Fruit fly (Drosophila melanogaster): ENCODE measurements around the gene CG32192.

The CG32192 gene

DNA sequence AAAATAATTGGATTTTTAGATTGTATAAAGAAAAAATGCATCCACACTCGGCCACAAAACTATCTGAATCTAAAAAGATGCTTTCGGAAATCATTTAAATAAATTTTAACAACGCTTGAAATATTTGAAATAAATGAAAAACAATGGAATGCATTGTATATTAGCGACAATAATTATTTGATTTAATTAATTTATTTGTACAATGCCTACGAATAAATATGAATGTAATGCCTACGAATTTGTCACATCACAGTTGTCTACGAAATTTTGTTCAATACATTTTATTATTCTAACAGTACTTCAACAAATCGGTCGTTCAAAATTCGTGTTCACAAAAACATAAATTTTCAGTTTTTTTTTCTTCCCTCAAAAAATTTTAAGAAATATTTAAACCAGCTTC, at the start of gene CG32192:
Gene CG32192 (plus strand): TSS at position 301 of the 400 bp plus-strand sequence.
- TF ChIP-seq psq (optimal IDR thresholded peaks at IDR 0.05) (no peak), Dll (optimal IDR thresholded peaks at IDR 0.05) (no peak), EcR (GFP tag; optimal IDR thresholded peaks at IDR 0.05) (no peak), CG8478 (optimal IDR thresholded peaks at IDR 0.05) (no peak), usp (GFP tag; optimal IDR thresholded peaks at IDR 0.05) (no peak), pan (optimal IDR thresholded peaks at IDR 0.05) (no peak)

DNA sequence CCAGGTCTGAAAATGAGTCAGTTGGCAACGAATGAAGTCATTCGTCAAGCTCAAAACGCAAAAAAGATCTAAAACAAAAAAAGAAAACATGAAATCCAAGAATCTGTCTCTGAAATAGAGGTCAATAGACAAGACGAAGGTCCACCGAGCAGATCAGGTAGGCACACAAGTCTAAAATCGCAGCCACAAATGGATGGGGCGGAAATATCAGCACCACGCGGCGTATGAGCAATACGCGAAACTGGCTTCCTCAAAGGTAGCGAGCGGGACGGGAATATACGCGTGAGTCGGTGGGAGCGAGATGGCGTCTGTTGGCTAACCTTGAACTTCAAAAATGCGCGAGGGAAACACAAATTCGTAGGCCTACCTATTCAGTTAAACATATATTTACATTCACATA, 49.1 kb upstream of the CG32192 start:
- TF ChIP-seq psq (optimal IDR thresholded peaks at IDR 0.05) (no peak), EcR (GFP tag; optimal IDR thresholded peaks at IDR 0.05) (peak in 1 of 2 experiments; percentile 37)

- TF ChIP-seq usp (GFP tag; optimal IDR thresholded peaks at IDR 0.05): no peak
- no peak for TF ChIP-seq Dll (optimal IDR thresholded peaks at IDR 0.05)
- no peak for TF ChIP-seq CG8478 (optimal IDR thresholded peaks at IDR 0.05)
- no peak for TF ChIP-seq psq (optimal IDR thresholded peaks at IDR 0.05)
- TF ChIP-seq EcR (GFP tag; optimal IDR thresholded peaks at IDR 0.05): peak in 1 of 2 experiments; percentile 63
- TF ChIP-seq pan (optimal IDR thresholded peaks at IDR 0.05): no peak
Observed at dm6 chr3L:17991897-17992553, 48.1 kb upstream of the CG32192 start.

DNA sequence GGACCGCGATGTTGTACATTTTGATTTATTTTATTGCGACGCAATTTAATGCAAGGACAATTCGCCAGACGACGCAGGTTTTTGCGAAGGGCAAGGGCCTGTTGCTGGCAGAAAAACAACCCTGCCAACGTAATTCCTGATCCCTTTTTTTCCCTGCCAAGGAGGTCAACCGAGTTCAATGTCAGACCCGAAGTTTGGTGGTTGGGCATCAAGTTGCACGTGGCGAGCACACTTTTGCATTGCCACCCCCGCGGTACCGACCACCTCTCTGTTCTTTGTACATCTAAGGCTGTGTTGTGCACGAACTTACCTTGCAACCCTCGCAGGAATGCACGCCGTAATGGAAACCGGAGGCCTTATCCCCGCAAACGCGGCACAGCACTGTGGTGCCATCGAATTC, 47.5 kb upstream of the CG32192 start:
- TF ChIP-seq CG8478 (optimal IDR thresholded peaks at IDR 0.05): no peak
- TF ChIP-seq psq (optimal IDR thresholded peaks at IDR 0.05): no peak
- no peak for TF ChIP-seq pan (optimal IDR thresholded peaks at IDR 0.05)
- no peak for TF ChIP-seq Dll (optimal IDR thresholded peaks at IDR 0.05)
- TF ChIP-seq usp (GFP tag; optimal IDR thresholded peaks at IDR 0.05): no peak
- TF ChIP-seq EcR (GFP tag; optimal IDR thresholded peaks at IDR 0.05): no peak

- TF ChIP-seq EcR (GFP tag; optimal IDR thresholded peaks at IDR 0.05): no peak
- peak; percentile 26 for TF ChIP-seq pan (optimal IDR thresholded peaks at IDR 0.05)
- no peak for TF ChIP-seq usp (GFP tag; optimal IDR thresholded peaks at IDR 0.05)
Observed at dm6 chr3L:17993269-17993668, 46.8 kb upstream of the CG32192 start.

- TF ChIP-seq EcR (GFP tag; optimal IDR thresholded peaks at IDR 0.05) (peak; percentile 67 to 99), CG8478 (optimal IDR thresholded peaks at IDR 0.05) (no peak)
Observed at dm6 chr3L:17993759-17994158, 46.4 kb upstream of the CG32192 start.

dm6 chr3L:17994560-17995202, 45.4 kb upstream of the CG32192 start:
- TF ChIP-seq Dll (optimal IDR thresholded peaks at IDR 0.05) (no peak), EcR (GFP tag; optimal IDR thresholded peaks at IDR 0.05) (no peak), pan (optimal IDR thresholded peaks at IDR 0.05) (peak; percentile 21), usp (GFP tag; optimal IDR thresholded peaks at IDR 0.05) (no peak)

DNA sequence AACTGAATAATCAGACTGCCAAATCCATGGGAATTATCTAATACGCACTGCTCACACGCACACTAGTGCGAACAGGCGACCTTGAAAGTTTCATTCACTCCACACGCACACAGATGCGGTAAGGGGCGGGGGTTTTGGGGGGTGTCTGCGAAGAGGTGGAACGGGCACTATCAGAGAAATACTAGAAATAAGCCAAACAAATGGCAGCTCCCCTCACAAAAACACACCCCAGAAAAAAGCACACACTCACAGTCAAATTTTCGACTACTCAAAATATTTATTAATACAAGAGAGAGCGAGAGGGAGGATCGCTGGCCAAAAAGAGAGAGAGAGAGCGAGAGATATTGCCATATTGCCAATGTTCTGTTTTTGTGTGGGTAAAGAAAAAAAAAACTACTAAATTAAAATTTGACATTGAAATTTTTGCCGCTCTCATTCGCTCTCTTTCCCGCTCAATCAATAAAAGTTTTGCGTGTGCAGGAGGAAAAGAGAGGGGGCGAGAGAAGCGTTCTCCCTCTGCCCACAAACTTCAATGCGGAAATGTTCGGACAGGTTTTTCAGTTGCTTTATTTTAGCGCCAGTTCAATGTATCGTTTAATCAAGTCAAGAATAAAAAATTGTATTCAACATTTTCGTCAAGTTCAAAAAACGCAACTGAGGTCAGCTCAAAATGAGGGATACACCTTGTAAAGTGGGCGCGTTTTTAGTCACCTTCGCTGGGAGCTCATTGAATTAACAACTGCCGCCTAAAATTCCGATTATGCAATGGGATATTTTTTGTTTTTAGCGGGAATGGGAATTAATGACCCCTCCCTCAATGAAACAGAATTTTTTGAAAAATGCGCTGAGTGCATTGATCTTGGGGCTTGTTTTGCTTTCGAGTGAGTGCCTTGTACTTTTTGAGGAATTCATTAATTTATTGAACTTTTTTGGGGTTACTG, 44.6 kb upstream of the CG32192 start:
- no peak for TF ChIP-seq usp (GFP tag; optimal IDR thresholded peaks at IDR 0.05)
- TF ChIP-seq CG8478 (optimal IDR thresholded peaks at IDR 0.05): no peak
- TF ChIP-seq EcR (GFP tag; optimal IDR thresholded peaks at IDR 0.05): peak in 1 of 2 experiments; percentile 26
- TF ChIP-seq Dll (optimal IDR thresholded peaks at IDR 0.05): no peak
- TF ChIP-seq pan (optimal IDR thresholded peaks at IDR 0.05): no peak

dm6 chr3L:17996950-17997349, 43.2 kb upstream of the CG32192 start:
- TF ChIP-seq pan (optimal IDR thresholded peaks at IDR 0.05) (no peak), CG8478 (optimal IDR thresholded peaks at IDR 0.05) (no peak), usp (GFP tag; optimal IDR thresholded peaks at IDR 0.05) (no peak), Dll (optimal IDR thresholded peaks at IDR 0.05) (no peak), psq (optimal IDR thresholded peaks at IDR 0.05) (no peak), EcR (GFP tag; optimal IDR thresholded peaks at IDR 0.05) (no peak)

DNA sequence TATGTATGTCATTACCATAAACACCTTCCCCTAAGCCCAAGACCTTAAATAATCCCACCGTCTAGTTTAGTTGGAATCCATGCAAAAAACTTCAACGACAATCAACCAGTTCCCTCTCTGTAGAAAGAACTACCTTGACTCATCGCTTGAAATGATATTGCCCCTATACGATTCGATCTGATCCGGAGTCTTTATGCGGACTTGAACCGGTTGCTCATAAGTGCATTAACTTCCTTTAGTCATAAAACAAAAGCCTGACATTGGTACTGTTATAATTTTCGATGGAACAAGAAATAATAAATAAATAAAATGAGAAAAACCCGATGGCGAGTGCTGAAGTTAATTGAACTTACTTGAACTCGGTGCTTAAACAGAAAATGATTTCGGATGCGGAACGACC, 42.6 kb upstream of the CG32192 start:
- no peak for TF ChIP-seq usp (GFP tag; optimal IDR thresholded peaks at IDR 0.05)
- no peak for TF ChIP-seq EcR (GFP tag; optimal IDR thresholded peaks at IDR 0.05)
- TF ChIP-seq pan (optimal IDR thresholded peaks at IDR 0.05): no peak
- TF ChIP-seq CG8478 (optimal IDR thresholded peaks at IDR 0.05): no peak
- TF ChIP-seq Dll (optimal IDR thresholded peaks at IDR 0.05): no peak
- no peak for TF ChIP-seq psq (optimal IDR thresholded peaks at IDR 0.05)

DNA sequence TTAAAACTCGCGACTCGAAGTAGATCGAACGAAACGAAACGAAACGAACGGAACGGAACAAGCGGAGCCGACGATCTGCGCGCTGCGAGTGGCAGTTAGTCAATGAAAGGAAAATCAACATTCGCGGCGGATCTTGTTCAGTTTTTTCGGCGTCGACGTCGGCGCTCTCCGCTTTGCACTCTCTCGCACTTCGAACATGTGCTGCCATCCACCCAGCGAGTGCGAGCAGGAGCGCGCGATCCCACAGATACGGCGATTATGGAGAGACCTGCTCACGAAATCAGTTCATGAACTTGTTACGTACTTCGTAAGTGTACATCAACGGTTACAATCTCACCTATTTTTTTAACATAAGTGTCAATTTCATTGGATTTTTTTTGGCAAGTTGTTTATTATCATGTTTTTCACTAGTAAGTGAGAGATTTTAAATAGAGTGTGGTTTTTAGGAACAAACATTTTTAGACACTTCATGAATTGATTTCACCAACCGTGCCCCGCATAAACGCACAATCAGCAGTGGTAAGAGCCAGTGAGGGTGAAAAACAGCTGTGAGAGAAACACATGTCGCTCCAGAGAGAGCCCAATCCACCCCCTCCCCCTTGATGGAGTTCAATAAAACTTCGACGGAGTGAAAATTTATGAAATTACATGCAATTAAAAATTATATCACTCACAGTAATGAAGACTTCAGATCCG, 40.6 kb upstream of the CG32192 start:
- no peak for TF ChIP-seq psq (optimal IDR thresholded peaks at IDR 0.05)
- TF ChIP-seq pan (optimal IDR thresholded peaks at IDR 0.05): no peak
- peak; percentile 9 to 52 for TF ChIP-seq EcR (GFP tag; optimal IDR thresholded peaks at IDR 0.05)
- peak; percentile 82 for TF ChIP-seq Dll (optimal IDR thresholded peaks at IDR 0.05)

dm6 chr3L:18000102-18000488, 40.0 kb upstream of the CG32192 start:
- TF ChIP-seq psq (optimal IDR thresholded peaks at IDR 0.05): no peak
- peak in 1 of 2 experiments; percentile 60 for TF ChIP-seq EcR (GFP tag; optimal IDR thresholded peaks at IDR 0.05)

Data from whole organism.